Worm (Caenorhabditis elegans) whole organism, L4 larva: Measurements from ENCODE around the gene str-187.

Experiments
- F26F4.8 ChIP-seq: fragments of 200-800 bp; sonication (Bioruptor generic); conservative IDR thresholded peaks from 2 replicates; pipeline ENCODE4 v1.3.6; 2022; ENCODE audit warnings: missing genetic modification characterization, missing compliant biosample characterization
- F44E2.7 ChIP-seq: fragments of 200-800 bp; sonication (Bioruptor generic); IDR thresholded peaks from 2 replicates; pipeline ENCODE4 v2.1.2; 2022; ENCODE audit warnings: missing genetic modification characterization, missing compliant biosample characterization
- F49E8.2 ChIP-seq: sonication (generic microtip); optimal IDR thresholded peaks from 2 replicates; lab custom pipeline; 2016; ENCODE audit warnings: missing compliant biosample characterization, mild to moderate bottlenecking, missing genetic modification characterization, borderline replicate concordance
- T20F7.1 ChIP-seq: fragments of 200-800 bp; sonication (Bioruptor generic); optimal IDR thresholded peaks from 2 replicates; lab custom pipeline; 2018; ENCODE audit warnings: mild to moderate bottlenecking, missing genetic modification characterization, missing compliant biosample characterization
- Y48G9A.11 ChIP-seq: fragments of 200-800 bp; sonication (Bioruptor generic); IDR thresholded peaks from 2 replicates; pipeline ENCODE4 v1.3.6; 2022; ENCODE audit warnings: missing genetic modification reagents, missing genetic modification characterization, missing compliant biosample characterization
- Y5F2A.4 ChIP-seq: fragments of 200-800 bp; sonication (Bioruptor generic); optimal IDR thresholded peaks from 2 replicates; lab custom pipeline; 2018; ENCODE audit warnings: mild to moderate bottlenecking, missing genetic modification characterization, missing compliant biosample characterization
- aha-1 ChIP-seq: fragments of 150-350 bp; peaks from one replicate; lab custom pipeline; 2014; ENCODE audit warnings: missing biosample characterization, missing genetic modification characterization
- ama-1 ChIP-seq: fragments of 150-350 bp; optimal IDR thresholded peaks from 2 replicates; lab custom pipeline; 2014; ENCODE audit warnings: inconsistent platforms, mixed read lengths
- arid-1 ChIP-seq: fragments of 200-800 bp; sonication (Bioruptor generic); conservative IDR thresholded peaks from 2 replicates; pipeline ENCODE4 v1.3.6; 2022; ENCODE audit warnings: missing genetic modification reagents, missing genetic modification characterization, missing compliant biosample characterization
- ceh-20 ChIP-seq: fragments of 200-800 bp; sonication (Bioruptor generic); IDR thresholded peaks from 2 replicates; pipeline ENCODE4 v1.3.6; 2022; ENCODE audit warnings: missing genetic modification reagents, missing genetic modification characterization, missing compliant biosample characterization
- ceh-62 ChIP-seq: sonication (generic microtip); optimal IDR thresholded peaks from 2 replicates; lab custom pipeline; 2017; ENCODE audit warnings: missing biosample characterization, missing genetic modification characterization
- ceh-82 ChIP-seq: sonication (generic microtip); optimal IDR thresholded peaks from 2 replicates; lab custom pipeline; 2017; ENCODE audit warnings: missing biosample characterization, missing genetic modification characterization
- ces-1 ChIP-seq: fragments of 150-350 bp; sonication (generic microtip); optimal IDR thresholded peaks from 4 replicates; lab custom pipeline; 2014; ENCODE audit warnings: missing biosample characterization, missing genetic modification reagents, missing genetic modification characterization
- cey-2 ChIP-seq: sonication (generic microtip); optimal IDR thresholded peaks from 3 replicates; lab custom pipeline; 2017; ENCODE audit warnings: missing genetic modification characterization, mild to moderate bottlenecking, missing compliant biosample characterization, antibody characterized with exemption, borderline replicate concordance; ENCODE audit not compliant: insufficient read depth
- daf-8 ChIP-seq: fragments of 200-800 bp; sonication (Bioruptor generic); IDR thresholded peaks from 2 replicates; pipeline ENCODE4 v1.3.6; 2022; ENCODE audit warnings: missing genetic modification characterization, missing compliant biosample characterization
- dpl-1 ChIP-seq: fragments of 150-350 bp; optimal IDR thresholded peaks from 2 replicates; lab custom pipeline; 2014; ENCODE audit warnings: missing biosample characterization, missing genetic modification reagents, missing genetic modification characterization
- duxl-1 ChIP-seq: sonication (generic microtip); optimal IDR thresholded peaks from 2 replicates; lab custom pipeline; 2016; ENCODE audit warnings: mild to moderate bottlenecking, missing genetic modification characterization, moderate library complexity, missing compliant biosample characterization; ENCODE audit not compliant: poor library complexity
- dve-1 ChIP-seq: sonication (generic microtip); optimal IDR thresholded peaks from 2 replicates; lab custom pipeline; 2017; ENCODE audit warnings: antibody characterized with exemption, mild to moderate bottlenecking, missing genetic modification characterization, missing compliant biosample characterization; ENCODE audit not compliant: insufficient read depth
- fos-1 ChIP-seq: fragments of 150-350 bp; optimal IDR thresholded peaks from 2 replicates; lab custom pipeline; 2014; ENCODE audit warnings: missing biosample characterization, missing genetic modification characterization
- gei-8 ChIP-seq: fragments of 200-800 bp; sonication (Bioruptor generic); optimal IDR thresholded peaks from 2 replicates; lab custom pipeline; 2018; ENCODE audit warnings: mild to moderate bottlenecking, missing genetic modification characterization, missing compliant biosample characterization
- hlh-11 ChIP-seq: fragments of 200-800 bp; sonication (Bioruptor generic); optimal IDR thresholded peaks from 2 replicates; lab custom pipeline; 2018; ENCODE audit warnings: mild to moderate bottlenecking, missing genetic modification characterization, missing compliant biosample characterization
- hmg-1.1 ChIP-seq: fragments of 200-800 bp; sonication (Bioruptor generic); IDR thresholded peaks from 2 replicates; pipeline ENCODE4 v1.3.6; 2022; ENCODE audit warnings: missing genetic modification reagents, missing genetic modification characterization, missing compliant biosample characterization
- lim-7 ChIP-seq: fragments of 200-800 bp; sonication (Bioruptor generic); IDR thresholded peaks from 2 replicates; pipeline ENCODE4 v1.3.6; 2022; ENCODE audit warnings: missing genetic modification characterization, missing compliant biosample characterization
- lin-38 ChIP-seq: fragments of 200-800 bp; sonication (Bioruptor generic); IDR thresholded peaks from 2 replicates; pipeline ENCODE4 v1.3.6; 2022; ENCODE audit warnings: missing genetic modification reagents, missing genetic modification characterization, missing compliant biosample characterization
- lin-39 ChIP-seq: fragments of 150-350 bp; optimal IDR thresholded peaks from 2 replicates; lab custom pipeline; 2014; ENCODE audit warnings: missing biosample characterization, missing genetic modification reagents, missing genetic modification characterization
- lir-3 ChIP-seq: sonication (generic microtip); optimal IDR thresholded peaks from 2 replicates; lab custom pipeline; 2016; ENCODE audit warnings: mild to moderate bottlenecking, missing genetic modification characterization, missing compliant biosample characterization
- mdt-29 ChIP-seq: fragments of 200-800 bp; sonication (Bioruptor generic); IDR thresholded peaks from 2 replicates; pipeline ENCODE4 v1.3.6; 2022; ENCODE audit warnings: missing genetic modification reagents, missing genetic modification characterization, missing compliant biosample characterization
- mes-2 ChIP-seq: sonication (generic microtip); optimal IDR thresholded peaks from 2 replicates; lab custom pipeline; 2016; ENCODE audit warnings: missing genotype, mild to moderate bottlenecking, missing genetic modification characterization, missing compliant biosample characterization; ENCODE audit not compliant: poor library complexity, severe bottlenecking
- mxl-2 ChIP-seq: fragments of 200-800 bp; sonication (Bioruptor generic); conservative IDR thresholded peaks from 2 replicates; pipeline ENCODE4 v1.3.6; 2022; ENCODE audit warnings: missing genetic modification reagents, missing genetic modification characterization, missing compliant biosample characterization
- nhr-10 ChIP-seq: fragments of 150-350 bp; optimal IDR thresholded peaks from 2 replicates; lab custom pipeline; 2014; ENCODE audit warnings: missing biosample characterization, missing genetic modification characterization
- nhr-111 ChIP-seq: fragments of 200-800 bp; sonication (Bioruptor generic); optimal IDR thresholded peaks from 2 replicates; lab custom pipeline; 2018; ENCODE audit warnings: mild to moderate bottlenecking, missing genetic modification characterization, missing compliant biosample characterization
- nhr-48 ChIP-seq: sonication (generic microtip); optimal IDR thresholded peaks from 2 replicates; lab custom pipeline; 2016; ENCODE audit warnings: mild to moderate bottlenecking, missing genetic modification characterization, missing compliant biosample characterization
- pha-4 ChIP-seq, 2 experiments: fragments of 150-350 bp in 1 of 2; fragments of 200-800 bp in 1 of 2; sonication (Bioruptor generic) in 1 of 2; IDR thresholded peaks in 1 of 2; optimal IDR thresholded peaks in 1 of 2; 2 replicates each; pipeline versions ENCODE4 v1.3.6 to Lab custom; 2014 to 2022; ENCODE audit warnings: missing genetic modification characterization in 2 of 2, missing genetic modification reagents in 2 of 2, missing biosample characterization in 1 of 2, missing compliant biosample characterization in 1 of 2
- snpc-4 ChIP-seq: fragments of 150-350 bp; optimal IDR thresholded peaks from 2 replicates; lab custom pipeline; 2014; ENCODE audit warnings: missing biosample characterization, missing genetic modification characterization
- tag-97 ChIP-seq: fragments of 200-800 bp; sonication (Bioruptor generic); IDR thresholded peaks from 2 replicates; pipeline ENCODE4 v1.3.6; 2022; ENCODE audit warnings: missing genetic modification characterization, missing compliant biosample characterization
- unc-62 ChIP-seq, 3 experiments: fragments of 150-350 bp in 1 of 3; sonication (generic microtip); optimal IDR thresholded peaks in 2 of 3; peaks in 1 of 3; 1 replicate in 1 of 3; 2 replicates in 2 of 3; lab custom pipeline; 2014 to 2017; ENCODE audit warnings: missing biosample characterization in 3 of 3, missing genetic modification characterization in 3 of 3, missing genetic modification reagents in 3 of 3, missing genotype in 1 of 3
- ztf-11 ChIP-seq: fragments of 150-350 bp; optimal IDR thresholded peaks from 2 replicates; lab custom pipeline; 2014; ENCODE audit warnings: missing biosample characterization, missing genetic modification characterization

Gene str-187

DNA sequence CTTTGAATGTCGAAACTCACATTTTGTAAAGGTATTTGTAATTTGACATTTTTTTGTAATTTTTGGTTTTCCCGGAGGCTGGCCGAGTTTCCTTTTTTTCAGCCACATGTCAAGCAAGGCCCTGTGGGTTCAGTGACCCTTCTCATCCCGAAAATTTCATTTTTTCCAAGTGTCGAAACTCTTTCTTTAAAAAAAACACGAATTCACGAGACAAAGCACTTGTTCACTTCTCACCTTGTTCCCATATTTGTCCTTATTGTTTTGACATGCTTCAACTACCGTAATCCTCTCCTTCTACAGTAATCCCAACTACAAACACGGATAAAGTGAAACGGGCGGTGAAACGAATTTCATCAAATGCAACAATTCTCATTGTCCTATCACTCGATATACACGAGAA is 9.9 kb downstream of the str-187 start, which contains the start of gene lhfp-4:
lhfp-4 (plus strand) TSS at position 301 of the 400 bp plus-strand sequence.
- no peak for TF ChIP-seq Y5F2A.4 (GFP tag; lab: Kevin White, UChicago)
- TF ChIP-seq gei-8 (GFP tag; lab: Kevin White, UChicago), result no peak
- TF ChIP-seq mes-2 (tag; lab: Kevin White, UChicago), result no peak
- TF ChIP-seq snpc-4 (tag; lab: Kevin White, UChicago), result no peak
- TF ChIP-seq cey-2, result no peak
- no peak for TF ChIP-seq tag-97 (GFP tag; lab: Robert Waterston, UW)
- no peak for TF ChIP-seq lin-38 (GFP tag; lab: Robert Waterston, UW)
- no peak for TF ChIP-seq fos-1 (tag; lab: Kevin White, UChicago)

DNA sequence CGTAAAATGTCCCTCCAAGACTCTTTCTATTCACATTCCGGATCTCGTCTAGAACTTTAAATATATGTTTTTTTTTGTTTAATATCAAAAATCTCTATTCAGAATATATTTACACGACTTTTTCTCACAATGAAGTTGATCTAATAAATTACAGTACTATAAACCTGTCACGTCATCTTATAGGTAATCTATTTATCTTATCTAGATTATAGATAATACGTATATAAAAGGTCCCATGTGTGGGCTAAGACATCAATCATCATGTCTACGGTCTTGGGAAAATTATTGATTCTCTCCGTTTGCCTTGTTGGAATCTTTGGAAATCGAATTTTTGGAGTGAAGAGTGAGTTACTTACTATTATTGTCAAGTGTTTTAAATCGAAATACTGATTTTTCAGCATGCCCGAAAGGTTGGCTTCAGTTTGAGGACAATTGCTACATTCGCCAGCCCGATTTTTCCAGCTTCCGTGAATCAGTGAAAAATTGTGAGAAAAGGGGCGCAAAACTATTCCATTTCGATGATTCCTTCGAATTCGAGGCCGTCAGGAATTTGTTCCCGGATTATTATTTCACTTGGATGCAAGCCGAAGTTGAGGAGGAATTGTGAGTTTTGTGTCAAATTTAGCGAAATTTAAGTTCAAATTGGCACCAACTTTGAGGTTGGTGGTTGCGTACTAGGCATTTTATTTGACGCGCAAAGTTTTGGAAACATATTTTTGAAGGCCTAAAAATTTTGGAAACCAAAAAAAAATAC is 11.5 kb downstream of the str-187 start, which contains the start of gene clec-196:
clec-196 (plus strand) TSS at position 252 of the 754 bp plus-strand sequence.
- TF ChIP-seq dpl-1 (GFP tag; lab: Kevin White, UChicago) (peak; percentile 39), Y48G9A.11 (GFP tag; lab: Robert Waterston, UW) (no peak), ces-1 (GFP tag; lab: Kevin White, UChicago) (no peak), T20F7.1 (GFP tag; lab: Kevin White, UChicago) (no peak), hlh-11 (tag; lab: Kevin White, UChicago) (no peak), duxl-1 (tag; lab: Kevin White, UChicago) (no peak), lir-3 (tag; lab: Kevin White, UChicago) (no peak), dve-1 (tag; lab: Kevin White, UChicago) (peak; percentile 4), pha-4 (GFP tag; IDR thresholded peaks at IDR 0.05; lab: Robert Waterston, UW) (no peak), pha-4 (tag; optimal IDR thresholded peaks at IDR 0.05; lab: Kevin White, UChicago) (no peak), F44E2.7 (no peak), unc-62 (GFP tag; optimal IDR thresholded peaks at IDR 0.05 in 1 of 2; lab: Kevin White, UChicago) (no peak), unc-62 (tag; optimal IDR thresholded peaks at IDR 0.05; lab: Kevin White, UChicago) (no peak), mxl-2 (GFP tag; lab: Robert Waterston, UW) (no peak), lin-38 (GFP tag; lab: Robert Waterston, UW) (peak; percentile 18), ceh-62 (tag; lab: Kevin White, UChicago) (no peak), F26F4.8 (GFP tag; lab: Robert Waterston, UW) (no peak), mdt-29 (GFP tag; lab: Robert Waterston, UW) (no peak), F49E8.2 (tag; lab: Kevin White, UChicago) (no peak), ceh-82 (no peak), arid-1 (no peak), mes-2 (tag; lab: Kevin White, UChicago) (peak; percentile 1), ztf-11 (no peak), hmg-1.1 (GFP tag; lab: Robert Waterston, UW) (0 out of 2 replicates have a peak, but pooled peaks have one; percentile 22), aha-1 (tag; lab: Kevin White, UChicago) (peak; percentile 96), ama-1 (lab: Kevin White, UChicago) (no peak), daf-8 (no peak), tag-97 (GFP tag; lab: Robert Waterston, UW) (no peak), ceh-20 (GFP tag; lab: Robert Waterston, UW) (no peak), nhr-48 (tag; lab: Kevin White, UChicago) (no peak), lim-7 (GFP tag; lab: Robert Waterston, UW) (no peak), nhr-111 (no peak), lin-39 (tag; lab: Kevin White, UChicago) (no peak), nhr-10 (tag; lab: Kevin White, UChicago) (no peak)
